Worm (Caenorhabditis elegans) whole organism, L3 larva: ENCODE data around the gene bed-2.

Experiments
- ceh-9 ChIP-seq: sonication (generic microtip); optimal IDR thresholded peaks from 2 replicates; lab custom pipeline; 2018; ENCODE audit warnings: missing biosample characterization, missing genetic modification characterization
- elt-2 ChIP-seq: sonication (generic microtip); optimal IDR thresholded peaks from 2 replicates; lab custom pipeline; 2016; ENCODE audit warnings: missing genetic modification reagents, mild to moderate bottlenecking, missing genetic modification characterization, missing compliant biosample characterization
- elt-3 ChIP-seq, 3 experiments: fragments of 150-350 bp in 1 of 3; sonication (generic microtip) in 2 of 3; optimal IDR thresholded peaks; 2 replicates in 2 of 3; 4 replicates in 1 of 3; lab custom pipeline; 2014 to 2017; ENCODE audit warnings: missing biosample characterization in 3 of 3, missing genetic modification characterization in 3 of 3
- fkh-10 ChIP-seq: sonication (generic microtip); optimal IDR thresholded peaks from 2 replicates; lab custom pipeline; 2017; ENCODE audit warnings: missing biosample characterization, missing genetic modification reagents, missing genetic modification characterization
- fkh-2 ChIP-seq: fragments of 150-350 bp; optimal IDR thresholded peaks from 2 replicates; lab custom pipeline; 2014; ENCODE audit warnings: missing biosample characterization, missing genetic modification reagents, missing genetic modification characterization
- fos-1 ChIP-seq: fragments of 150-350 bp; optimal IDR thresholded peaks from 2 replicates; lab custom pipeline; 2014; ENCODE audit warnings: missing biosample characterization, missing genetic modification characterization
- lsy-12 ChIP-seq: sonication (generic microtip); optimal IDR thresholded peaks from 2 replicates; lab custom pipeline; 2016; ENCODE audit warnings: mild to moderate bottlenecking, missing genetic modification characterization, missing compliant biosample characterization
- nhr-11 ChIP-seq: fragments of 150-350 bp; optimal IDR thresholded peaks from 2 replicates; lab custom pipeline; 2014; ENCODE audit warnings: missing biosample characterization, missing genetic modification characterization
- nhr-25 ChIP-seq: sonication (generic microtip); optimal IDR thresholded peaks from 2 replicates; lab custom pipeline; 2017; ENCODE audit warnings: missing biosample characterization, missing genetic modification characterization
- sea-2 ChIP-seq: fragments of 150-350 bp; sonication (generic microtip); optimal IDR thresholded peaks from 4 replicates; lab custom pipeline; 2014; ENCODE audit warnings: missing biosample characterization, missing genetic modification reagents, missing genetic modification characterization
- unc-39 ChIP-seq: sonication (generic microtip); optimal IDR thresholded peaks from 4 replicates; lab custom pipeline; 2017; ENCODE audit warnings: missing biosample characterization, missing genetic modification characterization
- unc-62 ChIP-seq: fragments of 150-350 bp; sonication (generic microtip); optimal IDR thresholded peaks from 4 replicates; lab custom pipeline; 2014; ENCODE audit warnings: missing biosample characterization, missing genetic modification reagents, missing genetic modification characterization
- zag-1 ChIP-seq: fragments of 150-350 bp; optimal IDR thresholded peaks from 2 replicates; lab custom pipeline; 2014; ENCODE audit warnings: missing biosample characterization, missing genetic modification characterization
- ztf-11 ChIP-seq: fragments of 150-350 bp; optimal IDR thresholded peaks from 2 replicates; lab custom pipeline; 2014; ENCODE audit warnings: missing biosample characterization, missing genetic modification characterization

ce11 chrIII:11453970-11454369 is 16.6 kb downstream of the bed-2 start:
- no peak for TF ChIP-seq elt-3 (tag; optimal IDR thresholded peaks at IDR 0.05; lab: Kevin White, UChicago)
- no peak for TF ChIP-seq sea-2 (GFP tag; lab: Kevin White, UChicago)
- no peak for TF ChIP-seq nhr-11 (tag; lab: Kevin White, UChicago)
- no peak for TF ChIP-seq zag-1 (tag; lab: Kevin White, UChicago)
- no peak for TF ChIP-seq fkh-10 (GFP tag; lab: Kevin White, UChicago)
- TF ChIP-seq fos-1, result no peak
- TF ChIP-seq unc-39 (tag; lab: Kevin White, UChicago), result no peak
- no peak for TF ChIP-seq ztf-11 (tag; lab: Kevin White, UChicago)
- TF ChIP-seq elt-2 (tag; lab: Kevin White, UChicago), result no peak
- TF ChIP-seq fkh-2 (tag; lab: Kevin White, UChicago), result no peak
- TF ChIP-seq lsy-12 (tag; lab: Kevin White, UChicago), result no peak
- no peak for TF ChIP-seq nhr-25 (tag; lab: Kevin White, UChicago)
- TF ChIP-seq unc-62 (GFP tag; lab: Kevin White, UChicago), result no peak
- no peak for TF ChIP-seq ceh-9 (tag; lab: Kevin White, UChicago)
